Worm (Caenorhabditis elegans): Measurements from ENCODE around the gene C02B10.6.

Gene C02B10.6

DNA sequence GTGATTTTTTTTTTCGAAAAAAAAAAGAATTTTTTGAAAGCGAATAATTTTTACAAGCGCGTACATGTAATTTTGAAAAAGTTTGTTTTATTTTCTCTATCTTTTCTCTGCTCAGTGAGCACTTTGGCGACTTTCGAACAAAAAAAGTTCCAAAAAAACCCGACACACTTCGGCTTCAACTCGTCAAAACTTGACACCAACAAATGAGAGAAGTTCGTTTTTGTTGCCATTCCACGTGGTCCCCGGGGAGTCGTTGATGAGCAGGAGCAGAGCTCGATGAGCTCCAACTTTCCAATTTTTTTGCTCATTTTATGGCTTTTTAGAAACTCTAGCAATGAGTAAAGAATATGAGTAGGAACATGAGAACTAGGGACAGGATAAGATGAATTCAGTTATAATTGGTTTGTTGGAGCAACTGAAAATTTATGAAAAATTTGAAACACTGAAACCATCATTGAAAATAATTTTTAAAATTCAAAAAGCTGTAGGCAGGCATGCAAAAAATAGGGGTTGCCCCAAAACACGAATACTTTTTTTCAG is 39.8 kb downstream of the C02B10.6 start:
- no peak for TF ChIP-seq zip-4 (GFP tag; optimal IDR thresholded peaks at IDR 0.05)
- TF ChIP-seq fkh-10 (GFP tag; optimal IDR thresholded peaks at IDR 0.05): no peak
- no peak for TF ChIP-seq ceh-8 (GFP tag; optimal IDR thresholded peaks at IDR 0.05)
- TF ChIP-seq skn-1 (tag; optimal IDR thresholded peaks at IDR 0.05): no peak
- TF ChIP-seq nhr-85 (tag): peak; percentile 20
- TF ChIP-seq ama-1 (optimal IDR thresholded peaks at IDR 0.05): no peak
- TF ChIP-seq C16A3.4 (tag; optimal IDR thresholded peaks at IDR 0.05): no peak
- no peak for TF ChIP-seq jun-1 (tag; optimal IDR thresholded peaks at IDR 0.05)

DNA sequence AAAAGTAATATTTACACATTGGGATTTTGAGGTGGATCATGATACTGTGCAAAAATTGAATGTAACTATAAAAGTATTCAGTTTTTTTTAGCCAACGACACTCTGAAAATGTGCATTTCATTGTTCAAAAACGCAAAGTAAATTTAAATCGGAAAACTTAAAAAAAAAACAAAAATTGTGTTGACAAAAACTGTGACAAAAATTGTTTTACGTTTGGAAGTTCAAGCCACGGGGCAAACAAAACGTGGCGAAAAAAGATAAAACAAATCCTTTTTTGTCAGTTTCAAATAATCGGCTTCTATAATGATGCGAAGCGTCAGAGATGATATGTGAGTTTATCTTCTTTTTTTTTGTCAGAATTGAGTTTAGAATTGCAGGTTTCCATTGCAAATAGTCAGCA is 40.8 kb downstream of the C02B10.6 start, which contains the start of gene AC7.3:
AC7.3 (plus strand) TSS at position 301 of the 400 bp plus-strand sequence.
- no peak for TF ChIP-seq pag-3 (tag; optimal IDR thresholded peaks at IDR 0.05; ENCODE audit: borderline replicate concordance, insufficient read depth)
